2 fruit fly cellular contexts compared by ENCODE assay signal in the genomic region with DNA sequence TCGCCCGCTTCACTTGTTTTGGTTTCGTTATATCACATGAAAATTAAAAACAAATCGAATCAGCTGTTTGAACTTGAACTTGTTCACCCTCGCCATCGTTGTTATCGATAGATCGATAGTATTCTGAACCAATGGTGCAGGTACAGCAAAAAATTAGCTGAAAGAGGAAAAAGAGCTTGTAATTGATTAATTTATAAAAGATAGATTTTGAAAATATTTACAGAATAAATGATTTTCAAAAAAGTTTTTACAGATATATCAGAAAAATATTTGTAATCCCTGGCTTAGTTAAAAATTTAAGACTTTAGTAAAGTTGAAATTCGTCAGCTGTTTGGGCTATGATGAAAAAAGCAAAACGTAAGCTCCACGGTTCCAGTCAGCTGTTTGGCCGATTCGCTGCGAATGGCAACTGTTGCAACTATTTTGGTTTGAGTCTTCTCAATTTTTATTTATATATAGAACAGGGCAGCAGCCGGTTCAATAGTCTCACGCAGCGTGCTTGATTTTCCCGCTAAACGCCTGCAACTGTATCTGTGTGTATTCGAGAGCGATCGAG.
TF ChIP-seq lines count a peak whose summit lies in the region.

TSS of gene CG11035 (minus strand) at position 87 of the 556 bp plus-strand sequence.
TSS of gene unc-45 (plus strand) at position 379 of the 556 bp plus-strand sequence.

TF ChIP-seq in whole organism, embryonic, 481 proteins besides CTCF, POLR2A, EP300 and RAD21 (continued from another document and continues in another):
- TF ChIP-seq CG8944 (GFP tag; optimal IDR thresholded peaks at IDR 0.05; lab: Kevin White, UChicago) (no peak), Doc3 (GFP tag; IDR thresholded peaks at IDR 0.05; lab: Robert Waterston, UW; ENCODE audit: partially characterized antibody) (peak; percentile 68), NfI (GFP tag; optimal IDR thresholded peaks at IDR 0.05; lab: Kevin White, UChicago) (peak; percentile 44), bab2 (GFP tag; optimal IDR thresholded peaks at IDR 0.05; lab: Kevin White, UChicago) (no peak), CG11696 (GFP tag; IDR thresholded peaks at IDR 0.05; lab: Robert Waterston, UW) (no peak), CG34224 (GFP tag; IDR thresholded peaks at IDR 0.05; lab: Robert Waterston, UW; ENCODE audit: partially characterized antibody) (peak; percentile 64; the same call in 2 of the 3 replicates), pzg (GFP tag; optimal IDR thresholded peaks at IDR 0.05; lab: Kevin White, UChicago) (peak; percentile 57), exex (tag; optimal IDR thresholded peaks at IDR 0.05; lab: Kevin White, UChicago) (no peak), CG7372 (GFP tag; IDR thresholded peaks at IDR 0.05; lab: Robert Waterston, UW) (no peak), Hr51 (GFP tag; optimal IDR thresholded peaks at IDR 0.05; lab: Kevin White, UChicago) (peak in 1 of 2 experiments; percentile 19), CG10462 (GFP tag; optimal IDR thresholded peaks at IDR 0.05; lab: Kevin White, UChicago) (no peak), zfh1 (GFP tag; IDR thresholded peaks at IDR 0.05; lab: Robert Waterston, UW) (no peak), CG9817 (tag; optimal IDR thresholded peaks at IDR 0.05; lab: Kevin White, UChicago) (peak; percentile 17), HmgD (GFP tag; optimal IDR thresholded peaks at IDR 0.05; lab: Kevin White, UChicago) (no peak), pan (optimal IDR thresholded peaks at IDR 0.05; lab: Kevin White, UChicago) (no peak), pan (GFP tag; optimal IDR thresholded peaks at IDR 0.05 in 1 of 2, IDR thresholded peaks at IDR 0.05 in 1 of 2) (no peak), Scr (GFP tag; IDR thresholded peaks at IDR 0.05; lab: Robert Waterston, UW; ENCODE audit: partially characterized antibody) (peak; percentile 81), CG8478 (optimal IDR thresholded peaks at IDR 0.05; lab: Kevin White, UChicago) (no peak), cato (GFP tag; optimal IDR thresholded peaks at IDR 0.05; lab: Kevin White, UChicago; ENCODE audit: borderline replicate concordance) (no peak), CG13775 (GFP tag; optimal IDR thresholded peaks at IDR 0.05; lab: Kevin White, UChicago) (peak; percentile 40), CG34376 (GFP tag; optimal IDR thresholded peaks at IDR 0.05; lab: Kevin White, UChicago) (peak; percentile 20), prd (optimal IDR thresholded peaks at IDR 0.05; lab: Kevin White, UChicago) (no peak), prd (GFP tag; IDR thresholded peaks at IDR 0.05; lab: Robert Waterston, UW) (peak; percentile 64; the same call in 2 of the 3 replicates), CG32767 (GFP tag; IDR thresholded peaks at IDR 0.05; lab: Robert Waterston, UW) (0 out of 2 replicates have a peak, but pooled peaks have one; percentile 14), ind (GFP tag; optimal IDR thresholded peaks at IDR 0.05; lab: Kevin White, UChicago) (peak; percentile 47), CG13624 (GFP tag; optimal IDR thresholded peaks at IDR 0.05; lab: Kevin White, UChicago) (peak; percentile 36), bowl (GFP tag; IDR thresholded peaks at IDR 0.05; lab: Robert Waterston, UW) (no peak), CG32532 (GFP tag; IDR thresholded peaks at IDR 0.05; lab: Robert Waterston, UW) (peak; percentile 55), CG8290 (GFP tag; optimal IDR thresholded peaks at IDR 0.05; lab: Kevin White, UChicago) (peak; percentile 68), CG8290 (tag; optimal IDR thresholded peaks at IDR 0.05; lab: Kevin White, UChicago) (no peak), usp (GFP tag; optimal IDR thresholded peaks at IDR 0.05; lab: Kevin White, UChicago) (no peak), CG8359 (GFP tag; optimal IDR thresholded peaks at IDR 0.05; lab: Kevin White, UChicago; ENCODE audit: borderline replicate concordance) (no peak), CG3726 (GFP tag; IDR thresholded peaks at IDR 0.05; lab: Robert Waterston, UW) (no peak), HmgZ (tag; optimal IDR thresholded peaks at IDR 0.05; lab: Kevin White, UChicago) (peak; percentile 30), peb (GFP tag; IDR thresholded peaks at IDR 0.05; lab: Robert Waterston, UW) (no peak), CG17328 (GFP tag; IDR thresholded peaks at IDR 0.05; lab: Robert Waterston, UW) (no peak), CG9215 (GFP tag; IDR thresholded peaks at IDR 0.05; lab: Robert Waterston, UW) (peak; percentile 50), ranshi (GFP tag; IDR thresholded peaks at IDR 0.05; lab: Robert Waterston, UW) (no peak), cad (GFP tag; optimal IDR thresholded peaks at IDR 0.05; lab: Kevin White, UChicago) (no peak), Hr78 (GFP tag; optimal IDR thresholded peaks at IDR 0.05; lab: Kevin White, UChicago) (peak in 1 of 2 experiments; percentile 86), al (GFP tag; IDR thresholded peaks at IDR 0.05; lab: Robert Waterston, UW) (peak; percentile 35; the same call in 1 of the 2 replicates), CG14710 (tag; optimal IDR thresholded peaks at IDR 0.05; lab: Kevin White, UChicago) (peak; percentile 61), hkb (optimal IDR thresholded peaks at IDR 0.05; lab: Kevin White, UChicago) (no peak), hkb (GFP tag; IDR thresholded peaks at IDR 0.05; lab: Robert Waterston, UW) (no peak), gem (tag; optimal IDR thresholded peaks at IDR 0.05; lab: Kevin White, UChicago) (peak; percentile 61), CG2712 (tag; optimal IDR thresholded peaks at IDR 0.05; lab: Kevin White, UChicago) (peak; percentile 64), CG7357 (GFP tag; IDR thresholded peaks at IDR 0.05; lab: Robert Waterston, UW) (no peak), jumu (GFP tag; optimal IDR thresholded peaks at IDR 0.05; lab: Kevin White, UChicago) (no peak), CG30020 (tag; optimal IDR thresholded peaks at IDR 0.05; lab: Kevin White, UChicago) (peak; percentile 33), fd3F (GFP tag; optimal IDR thresholded peaks at IDR 0.05; lab: Kevin White, UChicago) (no peak), Sox100B (GFP tag; optimal IDR thresholded peaks at IDR 0.05; lab: Kevin White, UChicago) (peak; percentile 49), Nf-YB (GFP tag; optimal IDR thresholded peaks at IDR 0.05; lab: Kevin White, UChicago) (no peak), Usf (GFP tag; optimal IDR thresholded peaks at IDR 0.05; lab: Kevin White, UChicago) (no peak), CG9876 (GFP tag; optimal IDR thresholded peaks at IDR 0.05; lab: Kevin White, UChicago) (no peak), bbx (GFP tag; IDR thresholded peaks at IDR 0.05; lab: Robert Waterston, UW; ENCODE audit: partially characterized antibody) (peak; percentile 64), gro (GFP tag; optimal IDR thresholded peaks at IDR 0.05; lab: Kevin White, UChicago) (peak; percentile 59), YL-1 (GFP tag; optimal IDR thresholded peaks at IDR 0.05; lab: Kevin White, UChicago) (peak; percentile 61), row (GFP tag; IDR thresholded peaks at IDR 0.05; lab: Robert Waterston, UW) (peak; percentile 91), Rfx (GFP tag; IDR thresholded peaks at IDR 0.05; lab: Robert Waterston, UW) (peak; percentile 65), Hsf (GFP tag; optimal IDR thresholded peaks at IDR 0.05; lab: Kevin White, UChicago) (no peak), CG9437 (GFP tag; optimal IDR thresholded peaks at IDR 0.05; lab: Kevin White, UChicago) (peak; percentile 90), pum (GFP tag; optimal IDR thresholded peaks at IDR 0.05; lab: Kevin White, UChicago) (peak; percentile 50)

TF ChIP-seq in whole organism, prepupa, 60 proteins besides CTCF, POLR2A, EP300 and RAD21 (continued from another document):
- TF ChIP-seq CG6808 (GFP tag; optimal IDR thresholded peaks at IDR 0.05; lab: Kevin White, UChicago) (no peak), dac (GFP tag; optimal IDR thresholded peaks at IDR 0.05; lab: Kevin White, UChicago) (no peak), fd85E (GFP tag; optimal IDR thresholded peaks at IDR 0.05; lab: Kevin White, UChicago) (no peak), CG10631 (GFP tag; optimal IDR thresholded peaks at IDR 0.05; lab: Kevin White, UChicago) (no peak), CG6854 (GFP tag; optimal IDR thresholded peaks at IDR 0.05; lab: Kevin White, UChicago) (no peak), fkh (GFP tag; optimal IDR thresholded peaks at IDR 0.05; lab: Kevin White, UChicago) (no peak), CG34406 (GFP tag; optimal IDR thresholded peaks at IDR 0.05; lab: Kevin White, UChicago) (no peak), CG9139 (GFP tag; optimal IDR thresholded peaks at IDR 0.05; lab: Kevin White, UChicago) (no peak), CG7368 (GFP tag; optimal IDR thresholded peaks at IDR 0.05; lab: Kevin White, UChicago) (no peak), vri (GFP tag; optimal IDR thresholded peaks at IDR 0.05; lab: Kevin White, UChicago) (peak; percentile 58)
